Worm (Caenorhabditis elegans) whole organism, young adult: ENCODE results near the gene D2023.1.

ENCODE experiments used
- B0336.3 ChIP-seq: fragments of 200-800 bp; sonication (Bioruptor generic); IDR thresholded peaks from 2 replicates; pipeline ENCODE4 v1.3.6; 2022; ENCODE audit warnings: missing genetic modification characterization, missing compliant biosample characterization
- F10E7.11 ChIP-seq: sonication (generic microtip); optimal IDR thresholded peaks from 2 replicates; lab custom pipeline; 2017; ENCODE audit warnings: mild to moderate bottlenecking, missing genetic modification characterization, moderate library complexity, missing compliant biosample characterization
- F55B11.4 ChIP-seq: sonication (generic microtip); optimal IDR thresholded peaks from 2 replicates; lab custom pipeline; 2016; ENCODE audit warnings: missing compliant biosample characterization, missing genetic modification characterization, borderline replicate concordance; ENCODE audit not compliant: insufficient read depth
- F57A8.1 ChIP-seq: fragments of 200-800 bp; sonication (Bioruptor generic); optimal IDR thresholded peaks from 2 replicates; lab custom pipeline; 2018; ENCODE audit warnings: mild to moderate bottlenecking, missing genetic modification characterization, moderate library complexity, missing compliant biosample characterization
- K11D2.4 ChIP-seq: fragments of 200-800 bp; sonication (Bioruptor generic); IDR thresholded peaks from 2 replicates; pipeline ENCODE4 v1.3.6; 2022; ENCODE audit warnings: missing genetic modification reagents, missing genetic modification characterization, missing compliant biosample characterization
- T26A5.8 ChIP-seq: sonication (generic microtip); optimal IDR thresholded peaks from 2 replicates; lab custom pipeline; 2016; ENCODE audit warnings: missing genetic modification characterization, missing compliant biosample characterization
- Y79H2A.3 ChIP-seq: fragments of 200-800 bp; sonication (Bioruptor generic); conservative IDR thresholded peaks from 2 replicates; pipeline ENCODE4 v1.3.6; 2022; ENCODE audit warnings: missing genetic modification reagents, missing genetic modification characterization, missing compliant biosample characterization
- Y95B8A.8 ChIP-seq: fragments of 200-800 bp; sonication (Bioruptor generic); IDR thresholded peaks from 2 replicates; pipeline ENCODE4 v1.3.6; 2022; ENCODE audit warnings: missing genetic modification reagents, missing genetic modification characterization, missing compliant biosample characterization
- akir-1 ChIP-seq: fragments of 200-800 bp; sonication (Bioruptor generic); optimal IDR thresholded peaks from 2 replicates; lab custom pipeline; 2018; ENCODE audit warnings: mild to moderate bottlenecking, missing genetic modification characterization, moderate library complexity, missing compliant biosample characterization
- attf-3 ChIP-seq: fragments of 200-800 bp; sonication (Bioruptor generic); conservative IDR thresholded peaks from 2 replicates; pipeline ENCODE4 v1.3.6; 2022; ENCODE audit warnings: missing genetic modification reagents, missing genetic modification characterization, missing compliant biosample characterization
- ceh-100 ChIP-seq: fragments of 200-800 bp; sonication (Bioruptor generic); IDR thresholded peaks from 2 replicates; pipeline ENCODE4 v1.3.6; 2022; ENCODE audit warnings: missing genetic modification reagents, missing genetic modification characterization, missing compliant biosample characterization
- dpff-1 ChIP-seq: sonication (generic microtip); optimal IDR thresholded peaks from 2 replicates; lab custom pipeline; 2017; ENCODE audit warnings: mild to moderate bottlenecking, missing genetic modification characterization, missing compliant biosample characterization
- dpl-1 ChIP-seq: fragments of 150-350 bp; optimal IDR thresholded peaks from 2 replicates; lab custom pipeline; 2014; ENCODE audit warnings: missing biosample characterization, missing genetic modification reagents, missing genetic modification characterization
- ets-4 ChIP-seq: fragments of 200-800 bp; sonication (Bioruptor generic); optimal IDR thresholded peaks from 2 replicates; lab custom pipeline; 2018; ENCODE audit warnings: mild to moderate bottlenecking, missing genetic modification characterization, missing compliant biosample characterization
- hmg-20 ChIP-seq: fragments of 200-800 bp; sonication (Bioruptor generic); IDR thresholded peaks from 2 replicates; pipeline ENCODE4 v1.3.6; 2022; ENCODE audit warnings: missing genetic modification reagents, missing genetic modification characterization, missing compliant biosample characterization
- hrde-1 ChIP-seq: sonication (generic microtip); optimal IDR thresholded peaks from 2 replicates; lab custom pipeline; 2016; ENCODE audit warnings: missing genetic modification characterization, mild to moderate bottlenecking, missing compliant biosample characterization, moderate library complexity, missing genotype, missing genetic modification reagents, borderline replicate concordance
- let-526 ChIP-seq: fragments of 200-800 bp; sonication (Bioruptor generic); IDR thresholded peaks from 2 replicates; pipeline ENCODE4 v1.3.6; 2022; ENCODE audit warnings: missing genetic modification reagents, missing genetic modification characterization, missing compliant biosample characterization
- let-607 ChIP-seq, 2 experiments: fragments of 200-800 bp in 1 of 2; sonication (Bioruptor generic) in 1 of 2; sonication (generic microtip) in 1 of 2; optimal IDR thresholded peaks; 2 replicates each; lab custom pipeline; 2016 to 2018; ENCODE audit warnings: mild to moderate bottlenecking in 2 of 2, missing compliant biosample characterization in 2 of 2, missing genetic modification characterization in 2 of 2, moderate library complexity in 2 of 2, missing genotype in 1 of 2
- lin-26 ChIP-seq: fragments of 200-800 bp; sonication (Bioruptor generic); IDR thresholded peaks from 2 replicates; pipeline ENCODE4 v1.3.6; 2022; ENCODE audit warnings: missing genetic modification reagents, missing genetic modification characterization, missing compliant biosample characterization
- lin-35 ChIP-seq, 3 experiments: fragments of 150-350 bp in 2 of 3; sonication (generic microtip) in 1 of 3; optimal IDR thresholded peaks; 2 replicates each; lab custom pipeline; 2014 to 2018; ENCODE audit warnings: missing biosample characterization in 3 of 3, missing genetic modification characterization in 3 of 3, missing genetic modification reagents in 3 of 3
- lin-54 ChIP-seq: fragments of 200-800 bp; sonication (Bioruptor generic); optimal IDR thresholded peaks from 2 replicates; lab custom pipeline; 2018; ENCODE audit warnings: mild to moderate bottlenecking, missing genetic modification characterization, missing compliant biosample characterization
- lir-1 ChIP-seq: fragments of 200-800 bp; sonication (Bioruptor generic); conservative IDR thresholded peaks from 2 replicates; pipeline ENCODE4 v1.3.6; 2022; ENCODE audit warnings: missing genetic modification reagents, missing genetic modification characterization, missing compliant biosample characterization
- madf-3 ChIP-seq: fragments of 200-800 bp; sonication (Bioruptor generic); IDR thresholded peaks from 2 replicates; pipeline ENCODE4 v1.3.6; 2022; ENCODE audit warnings: missing genetic modification reagents, missing genetic modification characterization, missing compliant biosample characterization
- madf-8 ChIP-seq: fragments of 200-800 bp; sonication (Bioruptor generic); conservative IDR thresholded peaks from 2 replicates; pipeline ENCODE4 v1.3.6; 2022; ENCODE audit warnings: missing genetic modification reagents, missing genetic modification characterization, missing compliant biosample characterization
- mes-4 ChIP-seq: sonication (generic microtip); optimal IDR thresholded peaks from 2 replicates; lab custom pipeline; 2016; ENCODE audit warnings: missing genotype, missing genetic modification characterization, missing compliant biosample characterization
- nhr-80 ChIP-seq: sonication (generic microtip); optimal IDR thresholded peaks from 2 replicates; lab custom pipeline; 2016; ENCODE audit warnings: missing genetic modification characterization, missing compliant biosample characterization
- pbrm-1 ChIP-seq: fragments of 200-800 bp; sonication (Bioruptor generic); IDR thresholded peaks from 2 replicates; pipeline ENCODE4 v1.3.6; 2022; ENCODE audit warnings: missing genetic modification reagents, missing genetic modification characterization, missing compliant biosample characterization
- rcor-1 ChIP-seq: fragments of 200-800 bp; sonication (Bioruptor generic); IDR thresholded peaks from 2 replicates; pipeline ENCODE4 v1.3.6; 2022; ENCODE audit warnings: missing genetic modification reagents, missing genetic modification characterization, missing compliant biosample characterization
- rec-8 ChIP-seq, 2 experiments: sonication (generic microtip); optimal IDR thresholded peaks; 2 replicates each; lab custom pipeline; 2016; ENCODE audit warnings: mild to moderate bottlenecking in 2 of 2, missing genetic modification characterization in 2 of 2, missing genetic modification reagents in 2 of 2, missing genotype in 2 of 2, missing biosample characterization in 1 of 2, missing compliant biosample characterization in 1 of 2, moderate library complexity in 1 of 2
- sea-2 ChIP-seq: fragments of 200-800 bp; sonication (Bioruptor generic); IDR thresholded peaks from 2 replicates; pipeline ENCODE4 v1.3.6; 2022; ENCODE audit warnings: missing genetic modification characterization, missing compliant biosample characterization
- somi-1 ChIP-seq: fragments of 200-800 bp; sonication (Bioruptor generic); optimal IDR thresholded peaks from 2 replicates; lab custom pipeline; 2018; ENCODE audit warnings: mild to moderate bottlenecking, missing genetic modification characterization, missing compliant biosample characterization
- sptf-2 ChIP-seq: fragments of 200-800 bp; sonication (Bioruptor generic); optimal IDR thresholded peaks from 2 replicates; lab custom pipeline; 2018; ENCODE audit warnings: mild to moderate bottlenecking, missing genetic modification characterization, missing compliant biosample characterization
- tbp1 ChIP-seq: fragments of 200-800 bp; sonication (Bioruptor generic); optimal IDR thresholded peaks from 2 replicates; lab custom pipeline; 2018; ENCODE audit warnings: mild to moderate bottlenecking, missing genetic modification characterization, missing compliant biosample characterization
- xnd-1 ChIP-seq: sonication (generic microtip); optimal IDR thresholded peaks from 2 replicates; lab custom pipeline; 2016; ENCODE audit warnings: missing genotype, missing genetic modification reagents, missing genetic modification characterization, missing compliant biosample characterization
- ztf-6 ChIP-seq: fragments of 200-800 bp; sonication (Bioruptor generic); IDR thresholded peaks from 2 replicates; pipeline ENCODE4 v1.3.6; 2022; ENCODE audit warnings: missing genetic modification reagents, missing genetic modification characterization, missing compliant biosample characterization

Gene D2023.1

DNA sequence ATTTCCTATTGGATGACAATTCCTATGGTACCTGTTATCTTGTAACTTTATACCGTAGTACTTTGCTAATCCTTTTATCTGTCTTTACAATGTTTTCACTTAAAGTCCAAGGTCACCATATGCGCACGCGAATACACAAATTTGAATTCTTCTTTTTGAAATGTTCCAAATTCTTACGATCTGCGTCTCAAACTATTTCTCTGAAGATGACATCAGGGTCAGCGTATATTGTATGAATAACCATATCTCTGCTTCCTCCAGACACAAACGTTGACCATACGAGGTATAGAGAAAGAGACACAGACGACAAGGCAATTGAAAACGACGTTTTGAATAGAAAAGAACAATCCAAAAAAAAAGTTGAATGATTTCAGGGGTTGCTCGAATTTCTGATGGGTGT lies 15.4 kb upstream of the D2023.1 start:
- no peak for TF ChIP-seq ceh-100 (GFP tag; lab: Robert Waterston, UW)
- no peak for TF ChIP-seq attf-3 (GFP tag; lab: Robert Waterston, UW)
- peak; percentile 14 for TF ChIP-seq nhr-80 (tag; lab: Kevin White, UChicago)

DNA sequence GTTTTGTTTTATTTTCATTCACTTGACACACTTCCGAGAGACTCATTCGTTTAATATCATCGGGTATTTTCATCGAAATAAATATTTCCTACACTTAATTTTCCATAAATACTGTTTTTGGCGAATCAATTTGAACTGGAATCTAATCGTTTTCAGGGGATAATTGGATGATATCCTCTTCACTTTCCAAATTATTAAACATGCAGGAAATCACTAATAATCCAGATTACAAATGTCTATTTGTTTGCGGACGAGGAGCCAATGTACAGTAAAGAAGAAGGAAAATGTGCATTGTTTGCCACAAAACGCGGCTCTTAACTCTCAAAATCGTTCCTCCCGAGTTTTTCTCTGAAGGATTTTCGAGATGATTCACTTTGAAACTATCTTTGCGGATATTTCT lies 12.8 kb upstream of the D2023.1 start, which contains the start of gene F55A11.6:
TSS of gene F55A11.6 (plus strand) at position 301 of the 400 bp plus-strand sequence.
- TF ChIP-seq F55B11.4 (tag; lab: Kevin White, UChicago) (no peak), dpff-1 (tag; lab: Kevin White, UChicago) (no peak), ztf-6 (GFP tag; lab: Robert Waterston, UW) (no peak)

DNA sequence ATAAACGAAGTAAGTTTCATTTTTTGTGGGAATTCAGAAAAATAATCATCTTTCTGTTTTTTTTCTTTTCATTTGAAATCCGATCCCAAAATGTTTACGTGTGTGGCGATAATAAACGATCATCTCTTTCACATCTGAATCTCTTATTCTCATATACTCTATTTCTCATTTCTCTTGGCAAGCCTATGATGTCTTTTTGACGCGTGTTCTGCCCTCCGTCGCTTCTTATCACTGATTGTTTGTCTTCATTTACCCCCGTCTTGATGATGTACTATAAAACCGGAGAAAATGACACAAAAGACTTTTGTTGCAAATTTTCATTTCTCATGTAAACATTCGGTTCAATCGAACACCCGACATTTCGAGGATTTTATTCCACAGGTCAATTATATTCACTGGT lies 11.5 kb upstream of the D2023.1 start:
- TF ChIP-seq somi-1 (GFP tag; lab: Kevin White, UChicago) = peak; percentile 40
- no peak for TF ChIP-seq rec-8 (tag; optimal IDR thresholded peaks at IDR 0.05; lab: Kevin White, UChicago)
- peak; percentile 72 for TF ChIP-seq nhr-80 (tag; lab: Kevin White, UChicago)
- no peak for TF ChIP-seq lin-35 (GFP tag; optimal IDR thresholded peaks at IDR 0.05; lab: Kevin White, UChicago)
- TF ChIP-seq let-607 (tag; optimal IDR thresholded peaks at IDR 0.05; lab: Kevin White, UChicago) = peak in 1 of 2 experiments; percentile 24
- peak; percentile 12 for TF ChIP-seq tbp1 (GFP tag; lab: Kevin White, UChicago)
- TF ChIP-seq hrde-1 = no peak

DNA sequence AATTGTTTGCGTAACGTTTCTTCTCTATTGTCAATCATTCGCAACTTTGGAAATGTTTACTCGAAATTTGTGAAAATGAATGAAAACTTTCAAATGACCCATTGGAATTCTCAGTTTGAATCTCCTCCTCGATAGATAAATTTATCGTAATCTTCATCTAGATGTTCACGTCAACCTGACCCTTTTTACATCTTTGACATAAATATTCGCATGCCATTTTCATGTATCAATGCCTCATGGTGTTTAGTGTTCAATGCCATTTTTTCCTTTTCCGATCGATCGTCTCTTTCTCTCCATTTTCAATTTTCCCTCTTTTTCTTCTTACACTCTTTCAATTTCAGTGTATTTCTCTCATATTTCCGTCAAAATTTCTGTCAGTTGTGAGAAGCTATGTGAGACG lies 10.0 kb upstream of the D2023.1 start:
- no peak for TF ChIP-seq Y79H2A.3 (GFP tag; lab: Robert Waterston, UW)
- no peak for TF ChIP-seq akir-1 (GFP tag; lab: Kevin White, UChicago)
- no peak for TF ChIP-seq K11D2.4
- no peak for TF ChIP-seq madf-3 (GFP tag; lab: Robert Waterston, UW)
- no peak for TF ChIP-seq tbp1 (GFP tag; lab: Kevin White, UChicago)
- no peak for TF ChIP-seq pbrm-1 (GFP tag; lab: Robert Waterston, UW)
- no peak for TF ChIP-seq sea-2 (GFP tag; lab: Robert Waterston, UW)
- no peak for TF ChIP-seq sptf-2 (GFP tag; lab: Kevin White, UChicago)
- TF ChIP-seq Y95B8A.8 = no peak
- TF ChIP-seq lin-26 (GFP tag; lab: Robert Waterston, UW) = no peak
- TF ChIP-seq attf-3 (GFP tag; lab: Robert Waterston, UW) = no peak
- TF ChIP-seq hmg-20 (GFP tag; lab: Robert Waterston, UW) = no peak
- no peak for TF ChIP-seq F57A8.1
- no peak for TF ChIP-seq F10E7.11 (tag; lab: Kevin White, UChicago)
- no peak for TF ChIP-seq let-526 (GFP tag; lab: Robert Waterston, UW)
- no peak for TF ChIP-seq madf-8 (GFP tag; lab: Robert Waterston, UW)
- no peak for TF ChIP-seq B0336.3
- no peak for TF ChIP-seq T26A5.8 (tag; lab: Kevin White, UChicago)
- TF ChIP-seq lir-1 (GFP tag; lab: Robert Waterston, UW) = no peak
- no peak for TF ChIP-seq dpl-1 (GFP tag; lab: Kevin White, UChicago)

DNA sequence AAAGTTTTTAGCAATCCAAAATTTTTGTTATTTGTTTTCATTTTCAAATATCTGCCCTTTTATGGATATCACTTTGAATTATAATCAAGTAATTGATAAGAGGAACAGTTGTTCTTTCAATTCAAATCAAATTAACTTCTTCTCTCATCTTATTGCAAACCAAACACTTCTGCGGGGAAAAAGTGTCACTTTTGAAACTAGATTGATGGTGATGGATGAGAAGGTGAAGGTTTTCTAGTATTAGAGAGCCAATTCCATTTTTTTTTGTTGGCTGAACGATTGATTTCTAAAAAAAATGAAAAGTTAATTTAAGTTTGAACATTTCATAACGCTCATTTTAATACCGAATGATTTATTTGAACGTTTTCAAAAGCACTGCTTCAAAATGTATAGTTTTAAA lies 9.5 kb upstream of the D2023.1 start:
- TF ChIP-seq mes-4 (tag; lab: Kevin White, UChicago) (no peak), ets-4 (GFP tag; lab: Kevin White, UChicago) (no peak), rcor-1 (GFP tag; lab: Robert Waterston, UW) (no peak), lin-54 (GFP tag; lab: Kevin White, UChicago) (no peak), xnd-1 (tag; lab: Kevin White, UChicago) (no peak), madf-8 (GFP tag; lab: Robert Waterston, UW) (no peak), sptf-2 (GFP tag; lab: Kevin White, UChicago) (no peak), pbrm-1 (GFP tag; lab: Robert Waterston, UW) (no peak)
